Worm (Caenorhabditis elegans): Measurements from ENCODE around the gene Y55F3C.10.
A peak's percentile ranks its signal among the peaks of the same experiment; 100 is the strongest.

Y55F3C.10 gene

DNA sequence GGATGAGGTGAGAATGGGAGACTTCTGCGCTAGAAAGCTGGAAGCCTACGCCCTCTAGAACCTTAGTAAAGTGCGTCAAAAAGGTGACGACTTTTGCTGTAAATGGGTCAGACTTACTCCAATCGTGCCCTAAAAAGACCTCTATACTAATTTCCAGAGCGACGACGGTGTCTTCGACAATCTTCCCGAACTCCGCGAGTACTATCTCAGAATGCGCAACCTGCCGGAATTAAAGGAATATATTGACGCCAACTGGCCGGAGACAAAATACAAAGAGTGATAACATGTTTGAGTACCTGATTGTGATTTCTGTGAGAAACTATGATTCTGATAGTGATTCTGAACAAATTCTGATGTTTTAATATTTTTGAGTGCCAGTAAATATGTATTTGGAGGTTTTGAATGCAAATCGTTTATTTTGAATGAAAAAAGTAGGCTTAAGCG lies 42.8 kb upstream of the Y55F3C.10 start (continued):
- TF ChIP-seq jun-1 (tag; optimal IDR thresholded peaks at IDR 0.05) (no peak), ceh-63 (GFP tag; optimal IDR thresholded peaks at IDR 0.05) (no peak), sptf-1 (tag; optimal IDR thresholded peaks at IDR 0.05) (no peak), skn-1 (tag; optimal IDR thresholded peaks at IDR 0.05) (no peak), nhr-84 (tag; optimal IDR thresholded peaks at IDR 0.05) (no peak), xbp-1 (tag; optimal IDR thresholded peaks at IDR 0.05) (peak; percentile 28), mep-1 (tag; optimal IDR thresholded peaks at IDR 0.05) (no peak), ces-1 (GFP tag; optimal IDR thresholded peaks at IDR 0.05) (no peak), ceh-90 (tag; optimal IDR thresholded peaks at IDR 0.05) (no peak), mef-2 (tag; optimal IDR thresholded peaks at IDR 0.05) (no peak), nhr-12 (tag; optimal IDR thresholded peaks at IDR 0.05) (no peak), mab-9 (GFP tag; IDR thresholded peaks at IDR 0.05) (no peak), ztf-11 (tag; optimal IDR thresholded peaks at IDR 0.05) (no peak), elt-3 (tag; optimal IDR thresholded peaks at IDR 0.05) (peak in 2 of 6 experiments; percentile 28 to 31), fos-1 (tag; optimal IDR thresholded peaks at IDR 0.05) (peak; percentile 13), grh-1 (GFP tag; IDR thresholded peaks at IDR 0.05) (peak; percentile 53; the same call in 1 of the 2 replicates), lin-15B (tag; optimal IDR thresholded peaks at IDR 0.05) (no peak), mdl-1 (tag; optimal IDR thresholded peaks at IDR 0.05) (no peak), sup-37 (GFP tag; optimal IDR thresholded peaks at IDR 0.05) (no peak), vab-15 (tag; optimal IDR thresholded peaks at IDR 0.05) (no peak), efl-1 (optimal IDR thresholded peaks at IDR 0.05) (peak; percentile 11 to 32), efl-1 (GFP tag; optimal IDR thresholded peaks at IDR 0.05 in 1 of 2) (no peak), lir-3 (tag; optimal IDR thresholded peaks at IDR 0.05; ENCODE audit: poor library complexity) (no peak), isw-1 (GFP tag; IDR thresholded peaks at IDR 0.05) (no peak), aha-1 (tag; optimal IDR thresholded peaks at IDR 0.05) (no peak), alr-1 (tag; optimal IDR thresholded peaks at IDR 0.05; ENCODE audit: borderline replicate concordance) (no peak)

- TF ChIP-seq nhr-77 (tag; optimal IDR thresholded peaks at IDR 0.05) (no peak), skn-1 (tag; optimal IDR thresholded peaks at IDR 0.05) (no peak), lin-15B (tag; optimal IDR thresholded peaks at IDR 0.05) (no peak), unc-62 (GFP tag; optimal IDR thresholded peaks at IDR 0.05) (no peak), nhr-71 (tag; optimal IDR thresholded peaks at IDR 0.05) (no peak), fos-1 (tag; optimal IDR thresholded peaks at IDR 0.05) (no peak), ceh-88 (GFP tag; IDR thresholded peaks at IDR 0.05) (no peak), aha-1 (tag; optimal IDR thresholded peaks at IDR 0.05) (no peak), fkh-8 (tag; optimal IDR thresholded peaks at IDR 0.05) (peak; percentile 46), nhr-85 (tag) (no peak), hlh-4 (tag; optimal IDR thresholded peaks at IDR 0.05) (no peak), ceh-82 (tag; optimal IDR thresholded peaks at IDR 0.05) (no peak), lin-35 (GFP tag; optimal IDR thresholded peaks at IDR 0.05) (no peak), nhr-11 (tag; optimal IDR thresholded peaks at IDR 0.05) (no peak), dsc-1 (tag; optimal IDR thresholded peaks at IDR 0.05) (peak; percentile 80), nhr-76 (tag; optimal IDR thresholded peaks at IDR 0.05) (no peak), tbx-2 (tag; optimal IDR thresholded peaks at IDR 0.05) (peak; percentile 5), ets-5 (GFP tag; IDR thresholded peaks at IDR 0.05) (no peak), sptf-1 (tag; optimal IDR thresholded peaks at IDR 0.05) (no peak), egl-27 (tag; optimal IDR thresholded peaks at IDR 0.05) (no peak), efl-1 (optimal IDR thresholded peaks at IDR 0.05) (no peak), efl-1 (GFP tag; optimal IDR thresholded peaks at IDR 0.05 in 1 of 2) (peak in 1 of 2 experiments; percentile 86), isw-1 (GFP tag; IDR thresholded peaks at IDR 0.05) (no peak), dpl-1 (GFP tag; optimal IDR thresholded peaks at IDR 0.05) (no peak), lin-14 (GFP tag; optimal IDR thresholded peaks at IDR 0.05) (no peak), lsy-2 (tag; optimal IDR thresholded peaks at IDR 0.05) (no peak), ces-1 (GFP tag; optimal IDR thresholded peaks at IDR 0.05) (no peak), blmp-1 (tag; optimal IDR thresholded peaks at IDR 0.05) (no peak), fkh-4 (tag; optimal IDR thresholded peaks at IDR 0.05; ENCODE audit: borderline replicate concordance) (peak; percentile 16), nhr-20 (tag; optimal IDR thresholded peaks at IDR 0.05) (no peak)
Observed at ce11 chrIV:760267-760666, 41.0 kb upstream of the Y55F3C.10 start, which contains the start of gene gst-40. gst-40 (plus strand) TSS chrIV:760502.

Data from whole organism, L1 larva.